Worm (Caenorhabditis elegans): ENCODE results near the gene ldb-1.

The ldb-1 gene

DNA sequence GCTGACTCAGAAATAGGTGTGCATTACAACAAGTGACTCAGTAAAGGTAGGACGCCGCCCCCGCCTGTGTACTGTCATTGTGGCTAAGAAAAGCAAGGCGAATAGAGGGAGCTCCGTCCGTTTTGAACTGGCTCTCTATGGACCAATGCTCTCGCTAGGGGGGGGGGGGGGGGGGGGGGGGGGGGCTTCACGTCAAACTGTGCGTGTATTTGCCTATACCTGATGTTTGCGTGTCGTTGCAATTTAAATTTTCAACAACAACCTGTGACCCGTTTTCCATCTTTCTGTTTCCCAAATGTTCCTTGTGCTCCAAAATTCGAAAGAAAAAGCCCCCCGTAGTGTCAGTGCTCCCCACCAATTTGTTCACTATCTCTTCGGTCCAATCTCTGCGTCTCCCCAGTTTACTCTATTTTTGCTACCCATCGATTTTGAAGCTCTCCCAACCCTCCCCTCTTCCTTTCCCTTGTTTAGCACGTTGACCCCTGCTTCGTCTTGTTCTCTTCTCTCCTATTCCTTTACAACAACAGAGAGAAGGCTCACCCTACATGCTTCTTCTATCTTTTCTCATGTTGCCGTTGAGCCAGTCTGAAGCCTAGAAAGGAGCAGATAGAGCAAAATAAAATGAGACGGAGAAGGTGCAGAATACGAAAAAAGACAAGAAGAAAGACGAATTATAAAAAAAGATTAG is 5.9 kb downstream of the ldb-1 start:
- TF ChIP-seq hmg-4 (GFP tag; optimal IDR thresholded peaks at IDR 0.05) (peak; percentile 67), ama-1 (optimal IDR thresholded peaks at IDR 0.05) (peak; percentile 43), F13C5.2 (tag; optimal IDR thresholded peaks at IDR 0.05) (peak; percentile 17), pes-1 (GFP tag; IDR thresholded peaks at IDR 0.05) (0 out of 2 replicates have a peak, but pooled peaks have one; percentile 4), ceh-13 (GFP tag; optimal IDR thresholded peaks at IDR 0.05) (no peak), ceh-36 (tag; optimal IDR thresholded peaks at IDR 0.05) (no peak), sea-1 (GFP tag; conservative IDR thresholded peaks at IDR 0.05) (no peak)

DNA sequence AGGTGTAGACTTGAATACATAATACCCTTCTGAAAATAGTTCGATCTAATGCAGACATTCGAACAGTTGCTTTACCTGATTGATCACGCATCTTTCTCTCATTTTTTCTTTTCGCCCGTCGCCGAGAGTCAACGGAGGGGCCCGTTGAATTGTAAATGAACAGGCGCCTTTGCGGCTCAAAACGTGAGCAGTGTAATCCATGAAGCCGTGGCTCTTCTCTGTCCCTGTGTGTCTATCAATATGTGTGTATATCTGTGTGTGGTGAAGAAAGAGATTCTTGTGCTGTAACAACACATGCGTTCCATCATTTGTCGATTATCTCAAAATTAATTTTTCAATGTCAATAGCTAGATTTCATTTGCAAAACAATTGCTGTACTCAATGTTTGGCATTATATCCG is 6.8 kb downstream of the ldb-1 start:
- TF ChIP-seq pes-1 (GFP tag; IDR thresholded peaks at IDR 0.05) (no peak), hmbx-1 (tag; optimal IDR thresholded peaks at IDR 0.05) (no peak), sea-1 (GFP tag; conservative IDR thresholded peaks at IDR 0.05) (no peak), aly-1 (tag; optimal IDR thresholded peaks at IDR 0.05) (no peak)

DNA sequence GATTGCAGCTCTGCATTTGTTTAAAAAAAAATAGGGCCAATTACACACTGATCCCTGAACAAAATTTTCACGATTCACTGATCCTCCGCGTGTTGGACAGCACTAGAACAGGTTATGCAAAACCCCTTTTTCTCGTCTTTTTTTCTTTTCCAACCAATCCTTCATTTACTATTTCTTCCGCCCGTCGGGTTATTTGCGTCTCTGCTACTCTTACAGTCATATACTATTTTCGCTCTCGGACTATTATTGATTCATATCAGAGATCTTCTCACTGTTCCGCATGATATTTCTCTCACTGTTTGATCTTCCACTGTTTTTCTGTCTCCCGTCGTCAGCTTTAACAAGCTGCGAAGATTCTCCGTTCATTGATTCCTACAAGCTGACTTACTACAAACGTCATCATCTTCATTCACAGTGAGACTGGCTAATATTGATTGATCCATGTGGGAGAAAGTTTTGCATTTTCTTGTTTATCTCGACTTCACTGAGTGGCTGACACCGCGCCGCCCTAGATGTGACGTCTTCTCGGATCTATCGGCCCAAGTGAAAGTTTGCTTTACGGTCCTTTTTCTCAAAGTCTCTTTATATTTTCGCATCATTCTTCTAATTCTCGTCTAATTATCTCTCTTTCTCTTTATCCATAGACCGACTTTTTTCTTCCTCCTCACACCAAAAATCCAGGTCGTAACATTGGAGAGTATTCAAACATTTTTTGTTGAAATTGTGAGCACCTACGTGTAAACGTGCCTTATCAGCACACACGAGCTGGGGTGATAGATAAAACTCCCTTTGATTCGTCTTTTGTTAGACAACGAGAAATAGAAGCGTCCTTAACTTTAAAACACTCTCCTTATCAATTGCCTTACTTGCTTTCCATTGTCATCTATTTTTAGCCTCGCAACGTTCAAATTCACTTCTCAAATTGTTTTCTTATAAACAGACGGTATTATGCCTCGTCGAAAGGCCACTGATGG is 7.7 kb downstream of the ldb-1 start:
- no peak for TF ChIP-seq aly-1 (tag; optimal IDR thresholded peaks at IDR 0.05)
- no peak for TF ChIP-seq ceh-36 (tag; optimal IDR thresholded peaks at IDR 0.05)
- TF ChIP-seq ets-7 (tag; optimal IDR thresholded peaks at IDR 0.05): no peak
- TF ChIP-seq tbx-11 (GFP tag; IDR thresholded peaks at IDR 0.05): no peak
- no peak for TF ChIP-seq ceh-13 (GFP tag; optimal IDR thresholded peaks at IDR 0.05)
- no peak for TF ChIP-seq hmbx-1 (tag; optimal IDR thresholded peaks at IDR 0.05)
- no peak for TF ChIP-seq F13C5.2 (tag; optimal IDR thresholded peaks at IDR 0.05)
- no peak for TF ChIP-seq tbx-37 (GFP tag; conservative IDR thresholded peaks at IDR 0.05)
- no peak for TF ChIP-seq hnd-1 (tag; optimal IDR thresholded peaks at IDR 0.05)
- no peak for TF ChIP-seq pes-1 (GFP tag; IDR thresholded peaks at IDR 0.05)
- no peak for TF ChIP-seq B0310.2 (tag; optimal IDR thresholded peaks at IDR 0.05)
- no peak for TF ChIP-seq scrt-1 (GFP tag; IDR thresholded peaks at IDR 0.05)
- no peak for TF ChIP-seq hmg-4 (GFP tag; optimal IDR thresholded peaks at IDR 0.05)

DNA sequence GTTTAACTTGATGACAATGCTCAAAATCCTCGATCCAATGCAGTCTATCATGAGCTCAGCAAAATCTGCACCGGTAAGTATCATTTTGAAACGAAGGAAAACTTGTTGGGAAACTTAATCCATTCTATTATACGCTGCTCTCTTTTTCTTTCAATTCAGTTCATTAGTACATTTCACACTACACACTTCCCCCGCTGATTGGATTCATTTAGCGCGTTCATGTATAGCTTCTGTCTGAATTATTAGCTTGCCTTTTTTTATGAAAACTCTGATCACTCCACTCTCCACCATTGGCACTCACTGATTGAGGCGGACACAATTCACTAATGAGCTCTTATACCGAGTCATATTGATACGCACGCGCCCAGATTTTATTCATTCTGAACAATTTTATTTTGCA is 9.5 kb downstream of the ldb-1 start:
- TF ChIP-seq tbx-37 (GFP tag; conservative IDR thresholded peaks at IDR 0.05) (no peak), scrt-1 (GFP tag; IDR thresholded peaks at IDR 0.05) (no peak)

DNA sequence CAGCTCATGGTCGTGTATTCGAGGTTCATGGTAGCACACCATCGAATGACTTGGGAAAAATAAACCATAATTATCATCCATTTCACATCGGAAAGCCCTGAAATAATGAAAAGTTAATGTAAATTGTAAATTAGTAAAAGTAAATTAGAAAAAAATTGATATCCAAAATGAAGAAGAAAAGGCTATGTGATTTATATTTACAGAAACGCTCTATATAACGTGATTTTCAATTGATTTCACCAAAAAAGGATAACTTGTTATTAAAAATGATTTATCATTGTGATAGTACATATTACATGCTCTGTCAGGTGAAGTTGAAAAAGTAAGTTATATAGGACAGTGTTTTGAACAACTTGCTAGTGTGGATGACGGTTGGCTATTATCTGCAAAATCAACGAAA is 14.1 kb downstream of the ldb-1 start, which contains the start of gene C09F12.3:
TSS of gene C09F12.3 (minus strand) at position 101 of the 400 bp plus-strand sequence.
- TF ChIP-seq tbx-37 (GFP tag; conservative IDR thresholded peaks at IDR 0.05) (no peak), ceh-36 (tag; optimal IDR thresholded peaks at IDR 0.05) (no peak), tbx-11 (GFP tag; IDR thresholded peaks at IDR 0.05) (no peak), hnd-1 (tag; optimal IDR thresholded peaks at IDR 0.05) (no peak), scrt-1 (GFP tag; IDR thresholded peaks at IDR 0.05) (no peak), ceh-13 (GFP tag; optimal IDR thresholded peaks at IDR 0.05) (no peak), ets-7 (tag; optimal IDR thresholded peaks at IDR 0.05) (no peak), ama-1 (optimal IDR thresholded peaks at IDR 0.05) (no peak)

DNA sequence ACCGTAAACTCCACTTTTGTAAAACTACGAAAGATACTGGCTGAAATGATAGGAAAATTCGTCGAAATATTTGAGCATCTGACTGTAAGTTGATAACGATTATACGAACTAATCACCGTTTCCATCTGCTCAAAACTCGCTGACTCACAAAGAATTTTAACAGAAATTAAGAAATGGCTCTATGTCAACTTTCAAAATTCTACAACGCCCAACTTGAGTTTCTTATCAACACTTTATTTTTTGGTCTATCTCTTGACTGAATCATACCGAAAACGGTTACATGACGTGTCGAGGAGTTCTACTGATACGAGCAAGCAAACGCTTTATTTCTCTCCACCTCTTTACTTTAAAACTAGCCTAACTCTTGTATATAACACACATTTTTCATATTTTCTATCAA is 18.5 kb downstream of the ldb-1 start, which contains the start of gene clc-1:
TSS of gene clc-1 (plus strand) at position 264 of the 400 bp plus-strand sequence.
- TF ChIP-seq ceh-36 (tag; optimal IDR thresholded peaks at IDR 0.05): no peak
- no peak for TF ChIP-seq flt-1 (GFP tag; IDR thresholded peaks at IDR 0.05)
- no peak for TF ChIP-seq tra-4 (tag; optimal IDR thresholded peaks at IDR 0.05)
- TF ChIP-seq sea-1 (GFP tag; conservative IDR thresholded peaks at IDR 0.05): no peak
- no peak for TF ChIP-seq pes-1 (GFP tag; IDR thresholded peaks at IDR 0.05)
- no peak for TF ChIP-seq hmg-4 (GFP tag; optimal IDR thresholded peaks at IDR 0.05)
- TF ChIP-seq aly-1 (tag; optimal IDR thresholded peaks at IDR 0.05): no peak
- TF ChIP-seq tbx-37 (GFP tag; conservative IDR thresholded peaks at IDR 0.05): no peak
- TF ChIP-seq F13C5.2 (tag; optimal IDR thresholded peaks at IDR 0.05): no peak
- TF ChIP-seq ets-7 (tag; optimal IDR thresholded peaks at IDR 0.05): no peak
- TF ChIP-seq hnd-1 (tag; optimal IDR thresholded peaks at IDR 0.05): no peak
- TF ChIP-seq ama-1 (optimal IDR thresholded peaks at IDR 0.05): no peak
- no peak for TF ChIP-seq hmbx-1 (tag; optimal IDR thresholded peaks at IDR 0.05)
- no peak for TF ChIP-seq scrt-1 (GFP tag; IDR thresholded peaks at IDR 0.05)
- no peak for TF ChIP-seq tbx-11 (GFP tag; IDR thresholded peaks at IDR 0.05)
- TF ChIP-seq B0310.2 (tag; optimal IDR thresholded peaks at IDR 0.05): no peak
- no peak for TF ChIP-seq ceh-13 (GFP tag; optimal IDR thresholded peaks at IDR 0.05)

DNA sequence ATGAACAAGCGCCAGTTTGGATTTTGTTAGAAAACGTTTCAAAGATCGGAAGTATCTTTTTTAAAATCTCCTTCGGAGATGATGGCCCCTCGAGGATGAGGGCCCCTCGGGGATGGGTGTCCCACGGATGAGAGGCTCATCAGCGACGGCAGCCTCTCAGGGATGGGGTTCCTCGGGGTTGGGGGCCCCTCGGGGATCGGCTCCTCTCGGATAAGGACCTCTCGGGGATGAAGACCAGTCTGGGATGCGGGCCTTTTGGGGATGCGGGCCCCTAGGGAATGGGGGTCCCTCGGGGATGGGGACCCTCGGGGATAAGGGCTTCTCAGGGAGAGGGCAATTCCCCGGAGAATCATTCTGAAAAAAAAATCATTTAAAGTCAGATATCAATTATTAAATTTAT is 21.6 kb downstream of the ldb-1 start:
- no peak for TF ChIP-seq ceh-36 (tag; optimal IDR thresholded peaks at IDR 0.05)
- TF ChIP-seq flt-1 (GFP tag; IDR thresholded peaks at IDR 0.05): no peak
- no peak for TF ChIP-seq F13C5.2 (tag; optimal IDR thresholded peaks at IDR 0.05)
- TF ChIP-seq sea-1 (GFP tag; conservative IDR thresholded peaks at IDR 0.05): no peak
- no peak for TF ChIP-seq ets-7 (tag; optimal IDR thresholded peaks at IDR 0.05)
- no peak for TF ChIP-seq tbx-11 (GFP tag; IDR thresholded peaks at IDR 0.05)
- TF ChIP-seq ceh-13 (GFP tag; optimal IDR thresholded peaks at IDR 0.05): no peak
- TF ChIP-seq scrt-1 (GFP tag; IDR thresholded peaks at IDR 0.05): no peak; the same call in 1 of the 2 replicates
- no peak for TF ChIP-seq pes-1 (GFP tag; IDR thresholded peaks at IDR 0.05)
- TF ChIP-seq tbx-37 (GFP tag; conservative IDR thresholded peaks at IDR 0.05): no peak
- no peak for TF ChIP-seq hmbx-1 (tag; optimal IDR thresholded peaks at IDR 0.05)

All from whole organism, early embryonic.